Worm (Caenorhabditis elegans) whole organism, late embryonic: ENCODE results near the gene ceh-48.

ENCODE experiments used
- C08G9.2 ChIP-seq: sonication (generic microtip); optimal IDR thresholded peaks from 2 replicates; lab custom pipeline; 2016; ENCODE audit warnings: mild to moderate bottlenecking, missing genetic modification characterization, moderate library complexity, missing compliant biosample characterization
- C38D4.7 ChIP-seq: fragments of 200-800 bp; sonication (Bioruptor generic); optimal IDR thresholded peaks from 2 replicates; lab custom pipeline; 2018; ENCODE audit warnings: mild to moderate bottlenecking, missing genetic modification characterization, moderate library complexity, missing compliant biosample characterization
- F13H6.1 ChIP-seq: sonication (generic microtip); optimal IDR thresholded peaks from 2 replicates; lab custom pipeline; 2016; ENCODE audit warnings: missing genetic modification characterization, missing compliant biosample characterization
- K02D7.2 ChIP-seq: sonication (generic microtip); optimal IDR thresholded peaks from 2 replicates; lab custom pipeline; 2017; ENCODE audit warnings: mild to moderate bottlenecking, missing genetic modification characterization, missing compliant biosample characterization
- K09A11.1 ChIP-seq: sonication (generic microtip); optimal IDR thresholded peaks from 2 replicates; lab custom pipeline; 2017; ENCODE audit warnings: antibody characterized with exemption, mild to moderate bottlenecking, missing genetic modification characterization, missing compliant biosample characterization; ENCODE audit not compliant: insufficient read depth
- Y22D7AL.16 ChIP-seq: sonication (generic microtip); optimal IDR thresholded peaks from 2 replicates; lab custom pipeline; 2016; ENCODE audit warnings: missing genetic modification characterization, missing compliant biosample characterization
- ahr-1 ChIP-seq: sonication (generic microtip); optimal IDR thresholded peaks from 2 replicates; lab custom pipeline; 2016; ENCODE audit warnings: missing genetic modification characterization, missing compliant biosample characterization
- ceh-14 ChIP-seq: sonication (generic microtip); optimal IDR thresholded peaks from 2 replicates; lab custom pipeline; 2016; ENCODE audit warnings: missing genotype, missing genetic modification characterization, missing compliant biosample characterization
- ceh-19 ChIP-seq: fragments of 200-800 bp; sonication (Bioruptor generic); optimal IDR thresholded peaks from 2 replicates; lab custom pipeline; 2018; ENCODE audit warnings: mild to moderate bottlenecking, missing genetic modification characterization, missing compliant biosample characterization
- ceh-2 ChIP-seq: sonication (generic microtip); optimal IDR thresholded peaks from 2 replicates; lab custom pipeline; 2016; ENCODE audit warnings: missing genotype, missing genetic modification characterization, missing compliant biosample characterization
- ceh-22 ChIP-seq: sonication (generic microtip); optimal IDR thresholded peaks from 2 replicates; lab custom pipeline; 2017; ENCODE audit warnings: missing biosample characterization, missing genetic modification characterization
- ceh-24 ChIP-seq: sonication (generic microtip); optimal IDR thresholded peaks from 2 replicates; lab custom pipeline; 2016; ENCODE audit warnings: mild to moderate bottlenecking, missing genetic modification characterization, missing compliant biosample characterization
- ceh-34 ChIP-seq: sonication (generic microtip); optimal IDR thresholded peaks from 2 replicates; lab custom pipeline; 2016; ENCODE audit warnings: mild to moderate bottlenecking, missing genetic modification characterization, missing compliant biosample characterization
- ceh-6 ChIP-seq: fragments of 200-800 bp; sonication (Bioruptor generic); optimal IDR thresholded peaks from 2 replicates; lab custom pipeline; 2018; ENCODE audit warnings: mild to moderate bottlenecking, missing genetic modification characterization, missing compliant biosample characterization
- dve-1 ChIP-seq: sonication (generic microtip); optimal IDR thresholded peaks from 2 replicates; lab custom pipeline; 2017; ENCODE audit warnings: antibody characterized with exemption, mild to moderate bottlenecking, missing genetic modification characterization, missing compliant biosample characterization
- elt-2 ChIP-seq: sonication (generic microtip); optimal IDR thresholded peaks from 2 replicates; lab custom pipeline; 2016; ENCODE audit warnings: missing genetic modification reagents, missing genetic modification characterization, missing compliant biosample characterization
- elt-4 ChIP-seq: sonication (generic microtip); optimal IDR thresholded peaks from 2 replicates; lab custom pipeline; 2016; ENCODE audit warnings: missing genetic modification characterization, missing compliant biosample characterization
- fax-1 ChIP-seq: sonication (generic microtip); optimal IDR thresholded peaks from 2 replicates; lab custom pipeline; 2016; ENCODE audit warnings: missing genotype, missing genetic modification characterization, missing compliant biosample characterization
- fkh-10 ChIP-seq: fragments of 150-350 bp; optimal IDR thresholded peaks from 2 replicates; lab custom pipeline; 2014; ENCODE audit warnings: missing biosample characterization, missing genetic modification reagents, missing genetic modification characterization
- fkh-6 ChIP-seq: sonication (generic microtip); optimal IDR thresholded peaks from 2 replicates; lab custom pipeline; 2016; ENCODE audit warnings: missing genetic modification characterization, missing compliant biosample characterization
- gmeb-2 ChIP-seq: sonication (generic microtip); optimal IDR thresholded peaks from 2 replicates; lab custom pipeline; 2016; ENCODE audit warnings: missing genetic modification characterization, inconsistent platforms, missing compliant biosample characterization
- hlh-13 ChIP-seq: fragments of 200-800 bp; sonication (Bioruptor generic); optimal IDR thresholded peaks from 2 replicates; lab custom pipeline; 2018; ENCODE audit warnings: mild to moderate bottlenecking, missing genetic modification characterization, missing compliant biosample characterization
- hlh-15 ChIP-seq: sonication (generic microtip); optimal IDR thresholded peaks from 2 replicates; lab custom pipeline; 2016; ENCODE audit warnings: missing genetic modification characterization, missing compliant biosample characterization
- hlh-30 ChIP-seq: sonication (generic microtip); optimal IDR thresholded peaks from 2 replicates; lab custom pipeline; 2017; ENCODE audit warnings: antibody characterized with exemption, missing genetic modification characterization, missing compliant biosample characterization; ENCODE audit not compliant: insufficient read depth
- hlh-6 ChIP-seq: sonication (generic microtip); optimal IDR thresholded peaks from 2 replicates; lab custom pipeline; 2016; ENCODE audit warnings: missing genotype, missing genetic modification characterization, missing compliant biosample characterization
- hlh-8 ChIP-seq: sonication (generic microtip); optimal IDR thresholded peaks from 2 replicates; lab custom pipeline; 2016; ENCODE audit warnings: missing genotype, missing genetic modification characterization, missing compliant biosample characterization
- madf-2 ChIP-seq: sonication (generic microtip); optimal IDR thresholded peaks from 2 replicates; lab custom pipeline; 2017; ENCODE audit warnings: missing genetic modification characterization, missing compliant biosample characterization
- mec-3 ChIP-seq: sonication (generic microtip); optimal IDR thresholded peaks from 2 replicates; lab custom pipeline; 2016; ENCODE audit warnings: borderline replicate concordance, missing genetic modification characterization, missing compliant biosample characterization
- nfya-1 ChIP-seq: sonication (generic microtip); optimal IDR thresholded peaks from 2 replicates; lab custom pipeline; 2017; ENCODE audit warnings: missing genetic modification characterization, mild to moderate bottlenecking, missing compliant biosample characterization, antibody characterized with exemption, moderate library complexity
- nhr-11 ChIP-seq: fragments of 150-350 bp; optimal IDR thresholded peaks from 2 replicates; lab custom pipeline; 2014; ENCODE audit warnings: missing biosample characterization, missing genetic modification characterization
- nhr-232 ChIP-seq: sonication (generic microtip); optimal IDR thresholded peaks from 2 replicates; lab custom pipeline; 2016; ENCODE audit warnings: missing genetic modification characterization, missing compliant biosample characterization
- odd-2 ChIP-seq: sonication (generic microtip); optimal IDR thresholded peaks from 2 replicates; lab custom pipeline; 2017; ENCODE audit warnings: antibody characterized with exemption, mild to moderate bottlenecking, missing genetic modification characterization, missing compliant biosample characterization
- pag-3 ChIP-seq: sonication (generic microtip); optimal IDR thresholded peaks from 2 replicates; lab custom pipeline; 2016; ENCODE audit warnings: missing compliant biosample characterization, missing genetic modification characterization, borderline replicate concordance
- pqm-1 ChIP-seq: sonication (generic microtip); optimal IDR thresholded peaks from 2 replicates; lab custom pipeline; 2016; ENCODE audit warnings: missing genetic modification characterization, missing compliant biosample characterization
- pros-1 ChIP-seq: fragments of 150-350 bp; optimal IDR thresholded peaks from 2 replicates; lab custom pipeline; 2014; ENCODE audit warnings: missing biosample characterization, missing genetic modification reagents, missing genetic modification characterization
- ref-2 ChIP-seq: sonication (generic microtip); optimal IDR thresholded peaks from 2 replicates; lab custom pipeline; 2016; ENCODE audit warnings: missing genetic modification characterization, missing compliant biosample characterization
- sdc-2 ChIP-seq: sonication (generic microtip); optimal IDR thresholded peaks from 2 replicates; lab custom pipeline; 2016; ENCODE audit warnings: missing genotype, missing genetic modification characterization, missing compliant biosample characterization
- sox-4 ChIP-seq: sonication (generic microtip); optimal IDR thresholded peaks from 2 replicates; lab custom pipeline; 2017; ENCODE audit warnings: mild to moderate bottlenecking, missing genetic modification characterization, inconsistent platforms, missing compliant biosample characterization
- tbx-2 ChIP-seq: sonication (generic microtip); optimal IDR thresholded peaks from 2 replicates; lab custom pipeline; 2016; ENCODE audit warnings: missing genetic modification characterization, missing compliant biosample characterization
- unc-3 ChIP-seq, 2 experiments: fragments of 200-800 bp in 1 of 2; sonication (Bioruptor generic) in 1 of 2; sonication (generic microtip) in 1 of 2; conservative IDR thresholded peaks in 1 of 2; optimal IDR thresholded peaks in 1 of 2; 2 replicates each; pipeline versions ENCODE4 v1.3.6 to Lab custom; 2016 to 2022; ENCODE audit warnings: missing compliant biosample characterization in 2 of 2, missing genetic modification characterization in 2 of 2, missing genetic modification reagents in 1 of 2
- unc-86 ChIP-seq: sonication (generic microtip); optimal IDR thresholded peaks from 2 replicates; lab custom pipeline; 2016; ENCODE audit warnings: missing genetic modification characterization, missing compliant biosample characterization
- ztf-16 ChIP-seq: sonication (generic microtip); optimal IDR thresholded peaks from 2 replicates; lab custom pipeline; 2017; ENCODE audit warnings: missing genetic modification characterization, missing compliant biosample characterization

ceh-48 gene

DNA sequence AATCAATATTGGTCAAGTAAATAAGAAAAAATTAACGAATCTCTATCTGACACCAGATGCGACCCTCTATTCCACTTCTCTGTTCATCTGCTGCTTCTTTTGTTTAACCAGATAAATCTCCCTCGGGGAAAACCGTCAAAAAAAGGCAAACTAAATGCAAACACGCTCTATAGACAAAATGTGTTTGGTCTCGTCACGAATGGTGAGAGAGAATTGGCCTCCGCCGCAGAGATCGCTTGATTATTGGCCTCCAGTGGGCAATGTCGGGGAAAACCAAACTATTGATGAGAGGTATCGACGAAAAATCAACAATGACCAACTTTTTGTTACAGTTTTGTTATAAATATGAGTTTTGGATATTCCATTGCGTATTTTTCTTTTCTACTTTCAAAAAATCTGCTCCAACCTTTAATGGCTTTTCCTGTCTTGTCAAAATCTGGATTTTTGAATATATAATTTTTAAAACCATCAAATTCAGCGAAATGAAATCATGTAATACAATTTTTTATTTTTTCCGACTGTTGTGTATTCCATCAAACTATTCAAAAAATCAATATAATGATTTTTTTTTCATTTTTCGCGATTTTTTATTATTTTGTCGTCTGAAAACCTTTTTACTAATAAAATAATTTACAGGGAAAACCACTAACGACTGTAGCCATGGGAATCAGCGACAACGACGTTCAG lies 21.3 kb upstream of the ceh-48 start, which contains the start of the genes C17H12.2 and vha-8 (continued):
- TF ChIP-seq fkh-10 (GFP tag; lab: Kevin White, UChicago) (no peak), nhr-11 (no peak), F13H6.1 (tag; lab: Kevin White, UChicago) (no peak), hlh-15 (no peak), Y22D7AL.16 (no peak), madf-2 (tag; lab: Kevin White, UChicago) (peak; percentile 30), hlh-6 (tag; lab: Kevin White, UChicago) (no peak), K02D7.2 (tag; lab: Kevin White, UChicago) (no peak), tbx-2 (peak; percentile 87), pqm-1 (peak; percentile 30), C08G9.2 (tag; lab: Kevin White, UChicago) (peak; percentile 32), mec-3 (tag; lab: Kevin White, UChicago) (no peak), ceh-34 (tag; lab: Kevin White, UChicago) (peak; percentile 52), ceh-6 (no peak), dve-1 (tag; lab: Kevin White, UChicago) (peak; percentile 75), nfya-1 (tag; lab: Kevin White, UChicago) (peak; percentile 96), sox-4 (no peak), ceh-19 (GFP tag; lab: Kevin White, UChicago) (no peak), ahr-1 (tag; lab: Kevin White, UChicago) (no peak), ztf-16 (tag; lab: Kevin White, UChicago) (peak; percentile 45), unc-86 (tag; lab: Kevin White, UChicago) (no peak), ref-2 (tag; lab: Kevin White, UChicago) (peak; percentile 44), ceh-24 (tag; lab: Kevin White, UChicago) (no peak)
- TF ChIP-seq, all 69 proteins: peak for 26

DNA sequence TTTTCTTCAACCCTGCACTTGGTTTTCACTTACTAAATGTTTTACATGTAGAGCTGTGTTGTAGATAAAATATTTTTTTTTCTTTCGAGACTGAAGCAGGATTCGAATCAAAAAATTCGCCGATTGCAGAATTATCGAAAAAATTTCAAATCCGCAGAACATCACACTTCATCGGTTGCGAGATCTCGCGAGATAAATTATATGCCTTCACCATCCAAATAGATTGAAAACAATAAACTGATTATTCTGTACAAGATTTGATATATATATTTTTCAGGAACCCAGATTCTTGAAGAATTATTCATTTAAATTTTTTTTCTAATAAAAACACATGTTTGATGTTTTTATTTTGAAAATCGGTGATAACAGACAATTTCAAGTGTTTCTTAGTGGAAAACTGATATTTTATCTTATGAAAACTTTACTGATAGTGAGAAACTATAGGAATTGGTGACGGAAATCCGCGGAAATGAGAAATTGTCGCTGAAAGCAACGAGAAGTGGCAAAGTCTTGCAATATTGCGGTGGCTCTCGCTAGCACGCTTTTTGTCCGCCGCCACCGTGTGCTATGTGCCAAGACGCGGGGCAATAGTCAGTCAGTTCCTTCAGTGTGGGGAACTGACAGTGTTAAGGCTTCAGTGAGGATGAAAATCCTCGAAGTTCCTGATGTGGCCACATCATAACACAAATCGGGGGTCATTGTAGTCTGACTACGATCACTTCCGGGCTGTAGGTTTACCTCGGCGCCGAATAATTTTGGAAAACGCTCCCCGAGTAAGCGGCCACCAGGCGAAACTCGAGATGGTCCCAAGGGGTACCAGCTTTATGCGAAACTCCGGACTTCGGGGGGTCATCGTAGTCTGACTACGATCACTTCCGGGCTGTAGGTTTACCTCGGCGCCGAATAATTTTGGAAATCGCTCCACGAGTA lies 19.3 kb upstream of the ceh-48 start:
- TF ChIP-seq sox-4 (no peak), ceh-14 (tag; lab: Kevin White, UChicago) (no peak), elt-4 (tag; lab: Kevin White, UChicago) (no peak), elt-2 (tag; lab: Kevin White, UChicago) (no peak), C38D4.7 (GFP tag; lab: Kevin White, UChicago) (no peak), nhr-232 (tag; lab: Kevin White, UChicago) (no peak), ceh-22 (tag; lab: Kevin White, UChicago) (no peak), fkh-6 (no peak), mec-3 (tag; lab: Kevin White, UChicago) (no peak), unc-3 (GFP tag; conservative IDR thresholded peaks at IDR 0.05; lab: Robert Waterston, UW) (no peak), unc-3 (tag; optimal IDR thresholded peaks at IDR 0.05; lab: Kevin White, UChicago) (no peak), hlh-15 (no peak), hlh-8 (tag; lab: Kevin White, UChicago) (no peak), nfya-1 (tag; lab: Kevin White, UChicago) (no peak), ceh-34 (tag; lab: Kevin White, UChicago) (no peak), fax-1 (tag; lab: Kevin White, UChicago) (no peak)
- TF ChIP-seq, all 69 proteins: peak for 0

DNA sequence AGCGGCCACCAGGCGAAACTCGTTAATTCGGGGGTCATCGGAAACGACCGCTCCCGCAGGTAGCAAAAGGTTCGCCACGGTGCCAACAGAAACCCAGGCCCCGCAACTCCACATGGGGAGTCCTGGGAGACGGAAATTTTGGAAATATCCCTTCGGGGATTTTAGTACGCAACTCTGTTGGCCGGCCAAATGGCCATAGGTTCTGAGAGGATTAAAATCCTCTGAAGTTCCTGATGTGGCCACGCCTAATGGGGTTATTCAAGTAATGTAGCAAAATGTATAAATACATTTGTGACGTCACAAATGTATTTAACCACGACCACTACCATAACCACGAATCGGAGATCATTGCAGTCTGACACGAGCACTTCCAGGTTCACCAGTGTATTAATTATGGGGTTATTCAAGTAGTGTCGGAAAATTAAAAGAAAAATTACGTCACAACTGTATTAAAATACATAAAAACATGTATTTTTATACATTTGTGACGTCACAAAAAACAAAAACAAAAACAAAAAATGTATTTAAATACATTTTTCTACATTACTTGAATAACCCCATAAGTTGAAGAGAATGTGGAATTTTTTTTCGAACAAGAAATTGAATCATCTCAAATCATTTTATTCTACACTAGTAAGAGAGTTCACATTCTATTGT lies 18.5 kb upstream of the ceh-48 start:
- TF ChIP-seq ceh-19 (GFP tag; lab: Kevin White, UChicago): no peak
- TF ChIP-seq ceh-22 (tag; lab: Kevin White, UChicago): no peak
- TF ChIP-seq pros-1 (tag; lab: Kevin White, UChicago): no peak
- no peak for TF ChIP-seq K02D7.2 (tag; lab: Kevin White, UChicago)
- no peak for TF ChIP-seq nhr-11
- TF ChIP-seq hlh-13: no peak
- TF ChIP-seq hlh-30 (tag; lab: Kevin White, UChicago): no peak
- no peak for TF ChIP-seq sox-4
- TF ChIP-seq gmeb-2 (tag; lab: Kevin White, UChicago): no peak
- TF ChIP-seq unc-3 (GFP tag; conservative IDR thresholded peaks at IDR 0.05; lab: Robert Waterston, UW): no peak
- TF ChIP-seq unc-3 (tag; optimal IDR thresholded peaks at IDR 0.05; lab: Kevin White, UChicago): no peak
- no peak for TF ChIP-seq unc-86 (tag; lab: Kevin White, UChicago)
- no peak for TF ChIP-seq K09A11.1 (tag; lab: Kevin White, UChicago)
- no peak for TF ChIP-seq hlh-8 (tag; lab: Kevin White, UChicago)
- no peak for TF ChIP-seq ceh-2
- no peak for TF ChIP-seq ztf-16 (tag; lab: Kevin White, UChicago)
- TF ChIP-seq sdc-2 (tag; lab: Kevin White, UChicago): no peak
- no peak for TF ChIP-seq pag-3
- no peak for TF ChIP-seq Y22D7AL.16
- no peak for TF ChIP-seq odd-2 (tag; lab: Kevin White, UChicago)
